Worm (Caenorhabditis elegans) whole organism, mixed stage, embryonic: ENCODE data around the gene abu-2.

ENCODE experiments used
- blmp-1 ChIP-seq: fragments of 150-350 bp; optimal IDR thresholded peaks from 2 replicates; lab custom pipeline; 2014; ENCODE audit warnings: missing biosample characterization, missing genetic modification characterization
- lsy-2 ChIP-seq: fragments of 150-350 bp; optimal IDR thresholded peaks from 2 replicates; lab custom pipeline; 2014; ENCODE audit warnings: missing biosample characterization, missing genetic modification characterization
- mab-5 ChIP-seq: fragments of 150-350 bp; optimal IDR thresholded peaks from 2 replicates; lab custom pipeline; 2014; ENCODE audit warnings: missing biosample characterization, missing genetic modification characterization
- nhr-12 ChIP-seq: fragments of 150-350 bp; optimal IDR thresholded peaks from 2 replicates; lab custom pipeline; 2014; ENCODE audit warnings: missing biosample characterization, missing genetic modification characterization
- nhr-28 ChIP-seq: fragments of 150-350 bp; optimal IDR thresholded peaks from 2 replicates; lab custom pipeline; 2014; ENCODE audit warnings: missing biosample characterization, missing genetic modification characterization
- pha-4 ChIP-seq: fragments of 150-350 bp; optimal IDR thresholded peaks from 2 replicates; lab custom pipeline; 2018; ENCODE audit warnings: missing biosample characterization, missing genetic modification reagents, missing genetic modification characterization
- sptf-1 ChIP-seq: sonication (generic microtip); optimal IDR thresholded peaks from 2 replicates; lab custom pipeline; 2017; ENCODE audit warnings: mild to moderate bottlenecking, missing genetic modification characterization, moderate library complexity, missing compliant biosample characterization
- unc-39 ChIP-seq: fragments of 150-350 bp; optimal IDR thresholded peaks from 2 replicates; lab custom pipeline; 2014; ENCODE audit warnings: missing biosample characterization, missing genetic modification characterization
- ztf-11 ChIP-seq: fragments of 150-350 bp; optimal IDR thresholded peaks from 2 replicates; lab custom pipeline; 2014; ENCODE audit warnings: missing biosample characterization, missing genetic modification characterization

DNA sequence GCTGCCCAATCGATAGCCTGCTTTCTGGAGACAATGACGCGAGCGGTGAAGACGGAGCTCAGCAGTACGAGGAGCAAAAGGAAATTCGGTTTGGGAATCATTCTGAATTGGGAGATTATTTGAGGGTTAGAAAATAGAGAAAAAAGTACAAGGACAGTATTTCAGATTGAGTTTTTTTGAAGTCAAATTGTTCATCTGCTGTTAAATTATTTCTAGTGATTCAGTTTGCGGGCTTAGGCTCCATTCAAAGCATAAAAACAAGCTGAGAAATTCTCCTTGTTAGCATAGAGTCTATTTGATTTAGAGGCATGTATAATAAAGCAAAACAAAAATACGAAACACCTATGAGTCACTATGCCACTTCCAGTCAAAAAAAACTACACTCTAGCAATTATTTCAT lies 43.0 kb downstream of the abu-2 start, which contains the start of gene dgn-2:
- TF ChIP-seq ztf-11 (tag; lab: Kevin White, UChicago) (no peak), blmp-1 (tag; lab: Kevin White, UChicago) (no peak), mab-5 (no peak), nhr-28 (tag; lab: Kevin White, UChicago) (no peak), nhr-12 (tag; lab: Kevin White, UChicago) (no peak), unc-39 (tag; lab: Kevin White, UChicago) (no peak), sptf-1 (tag; lab: Kevin White, UChicago) (no peak), lsy-2 (tag; lab: Kevin White, UChicago) (no peak), pha-4 (tag; lab: Kevin White, UChicago) (no peak)
